Worm (Caenorhabditis elegans) whole organism, L4/young adult: Measurements from ENCODE around the gene lbp-3.

Experiments used
- W03F9.2 ChIP-seq: fragments of 150-350 bp; optimal IDR thresholded peaks from 2 replicates; lab custom pipeline; 2014; ENCODE audit warnings: missing biosample characterization, missing genetic modification characterization
- dao-5 ChIP-seq: sonication (generic microtip); optimal IDR thresholded peaks from 2 replicates; lab custom pipeline; 2016; ENCODE audit warnings: missing genotype, missing genetic modification characterization, moderate library complexity, missing compliant biosample characterization
- him-1 ChIP-seq: sonication (generic microtip); optimal IDR thresholded peaks from 2 replicates; lab custom pipeline; 2016; ENCODE audit warnings: missing genotype, missing genetic modification reagents, missing genetic modification characterization, missing compliant biosample characterization

lbp-3 gene

ce11 chrX:3256784-3257493, at the start of gene lbp-3:
Gene lbp-3, plus strand, starts transcription at chrX:3257372.
- TF ChIP-seq him-1 (tag; lab: Kevin White, UChicago) (no peak), W03F9.2 (tag; lab: Kevin White, UChicago) (no peak), dao-5 (tag; lab: Kevin White, UChicago) (no peak)

ce11 chrX:3209523-3209922, 47.6 kb upstream of the lbp-3 start, which contains the start of gene F28B4.4:
Gene F28B4.4, minus strand, starts transcription at chrX:3209623.
- TF ChIP-seq him-1 (tag; lab: Kevin White, UChicago) (no peak), dao-5 (tag; lab: Kevin White, UChicago) (no peak), W03F9.2 (tag; lab: Kevin White, UChicago) (no peak)

ce11 chrX:3216698-3217097, 40.5 kb upstream of the lbp-3 start:
- TF ChIP-seq dao-5 (tag; lab: Kevin White, UChicago) (no peak), him-1 (tag; lab: Kevin White, UChicago) (no peak), W03F9.2 (tag; lab: Kevin White, UChicago) (no peak)

ce11 chrX:3218040-3218795, 39.0 kb upstream of the lbp-3 start:
- TF ChIP-seq him-1 (tag; lab: Kevin White, UChicago), result no peak
- TF ChIP-seq W03F9.2 (tag; lab: Kevin White, UChicago), result no peak
- no peak for TF ChIP-seq dao-5 (tag; lab: Kevin White, UChicago)

- no peak for TF ChIP-seq dao-5 (tag; lab: Kevin White, UChicago)
- TF ChIP-seq W03F9.2 (tag; lab: Kevin White, UChicago), result no peak
- TF ChIP-seq him-1 (tag; lab: Kevin White, UChicago), result no peak
Measured at ce11 chrX:3220267-3220666, 36.9 kb upstream of the lbp-3 start, which contains the start of gene rgl-1. Gene rgl-1, minus strand, starts transcription at chrX:3220367.

ce11 chrX:3223135-3223534, 34.0 kb upstream of the lbp-3 start:
- TF ChIP-seq W03F9.2 (tag; lab: Kevin White, UChicago) (no peak), dao-5 (tag; lab: Kevin White, UChicago) (no peak), him-1 (tag; lab: Kevin White, UChicago) (no peak)

- TF ChIP-seq dao-5 (tag; lab: Kevin White, UChicago) (no peak), him-1 (tag; lab: Kevin White, UChicago) (no peak), W03F9.2 (tag; lab: Kevin White, UChicago) (no peak)
Measured at ce11 chrX:3226348-3227229, 30.6 kb upstream of the lbp-3 start.

- TF ChIP-seq him-1 (tag; lab: Kevin White, UChicago) (no peak), W03F9.2 (tag; lab: Kevin White, UChicago) (no peak), dao-5 (tag; lab: Kevin White, UChicago) (no peak)
Measured at ce11 chrX:3228701-3229100, 28.5 kb upstream of the lbp-3 start.

- TF ChIP-seq him-1 (tag; lab: Kevin White, UChicago) (no peak), dao-5 (tag; lab: Kevin White, UChicago) (no peak), W03F9.2 (tag; lab: Kevin White, UChicago) (no peak)
Measured at ce11 chrX:3230575-3230974, 26.6 kb upstream of the lbp-3 start.

- TF ChIP-seq dao-5 (tag; lab: Kevin White, UChicago), result no peak
- TF ChIP-seq W03F9.2 (tag; lab: Kevin White, UChicago), result no peak
- no peak for TF ChIP-seq him-1 (tag; lab: Kevin White, UChicago)
Measured at ce11 chrX:3235358-3235816, 21.8 kb upstream of the lbp-3 start, which contains the start of gene F28B4.3. Gene F28B4.3, minus strand, starts transcription at chrX:3235408.

ce11 chrX:3243614-3244013, 13.6 kb upstream of the lbp-3 start, which contains the start of gene irg-7:
Gene irg-7, minus strand, starts transcription at chrX:3243636.
- TF ChIP-seq W03F9.2 (tag; lab: Kevin White, UChicago) (no peak), dao-5 (tag; lab: Kevin White, UChicago) (no peak), him-1 (tag; lab: Kevin White, UChicago) (no peak)

ce11 chrX:3244402-3244801, 12.8 kb upstream of the lbp-3 start:
- TF ChIP-seq dao-5 (tag; lab: Kevin White, UChicago) (no peak), him-1 (tag; lab: Kevin White, UChicago) (no peak), W03F9.2 (tag; lab: Kevin White, UChicago) (no peak)
